Worm (Caenorhabditis elegans) whole organism, L3 larva: ENCODE measurements around the gene Y57G11C.28.

Source experiments
- R02D3.7 ChIP-seq: fragments of 150-350 bp; optimal IDR thresholded peaks from 2 replicates; lab custom pipeline; 2014; ENCODE audit warnings: missing biosample characterization, missing genetic modification characterization
- ZK546.5 ChIP-seq: sonication (generic microtip); optimal IDR thresholded peaks from 2 replicates; lab custom pipeline; 2017; ENCODE audit warnings: missing biosample characterization, missing genetic modification characterization
- aly-2 ChIP-seq: fragments of 150-350 bp; optimal IDR thresholded peaks from 2 replicates; lab custom pipeline; 2014; ENCODE audit warnings: missing biosample characterization, missing genetic modification characterization
- ama-1 ChIP-seq: fragments of 150-350 bp; optimal IDR thresholded peaks from 2 replicates; lab custom pipeline; 2018
- ceh-16 ChIP-seq: sonication (generic microtip); optimal IDR thresholded peaks from 2 replicates; lab custom pipeline; 2017; ENCODE audit warnings: missing biosample characterization, missing genetic modification characterization
- ceh-28 ChIP-seq: fragments of 150-350 bp; optimal IDR thresholded peaks from 2 replicates; lab custom pipeline; 2014; ENCODE audit warnings: missing biosample characterization, missing genetic modification reagents, missing genetic modification characterization
- ceh-82 ChIP-seq: fragments of 150-350 bp; optimal IDR thresholded peaks from 2 replicates; lab custom pipeline; 2014; ENCODE audit warnings: missing biosample characterization, missing genetic modification characterization
- ceh-9 ChIP-seq: sonication (generic microtip); optimal IDR thresholded peaks from 2 replicates; lab custom pipeline; 2018; ENCODE audit warnings: missing biosample characterization, missing genetic modification characterization
- daf-12 ChIP-seq: fragments of 150-350 bp; optimal IDR thresholded peaks from 2 replicates; lab custom pipeline; 2014; ENCODE audit warnings: missing biosample characterization, missing genetic modification reagents, missing genetic modification characterization
- egl-27 ChIP-seq: sonication (generic microtip); optimal IDR thresholded peaks from 4 replicates; lab custom pipeline; 2017; ENCODE audit warnings: missing biosample characterization, missing genetic modification reagents, missing genetic modification characterization
- elt-1 ChIP-seq: fragments of 150-350 bp; optimal IDR thresholded peaks from 2 replicates; lab custom pipeline; 2014; ENCODE audit warnings: missing biosample characterization, missing genetic modification characterization
- elt-2 ChIP-seq: sonication (generic microtip); optimal IDR thresholded peaks from 2 replicates; lab custom pipeline; 2016; ENCODE audit warnings: missing genetic modification reagents, mild to moderate bottlenecking, missing genetic modification characterization, missing compliant biosample characterization
- elt-3 ChIP-seq, 3 experiments: fragments of 150-350 bp in 1 of 3; sonication (generic microtip) in 2 of 3; optimal IDR thresholded peaks; 2 replicates in 2 of 3; 4 replicates in 1 of 3; lab custom pipeline; 2014 to 2017; ENCODE audit warnings: missing biosample characterization in 3 of 3, missing genetic modification characterization in 3 of 3
- hmg-11 ChIP-seq: sonication (generic microtip); optimal IDR thresholded peaks from 2 replicates; lab custom pipeline; 2016; ENCODE audit warnings: missing genetic modification characterization, missing compliant biosample characterization
- jun-1 ChIP-seq: fragments of 150-350 bp; optimal IDR thresholded peaks from 2 replicates; lab custom pipeline; 2014; ENCODE audit warnings: missing biosample characterization, missing genetic modification reagents, missing genetic modification characterization
- lin-15B ChIP-seq: fragments of 150-350 bp; optimal IDR thresholded peaks from 2 replicates; lab custom pipeline; 2014; ENCODE audit warnings: missing biosample characterization, missing genetic modification characterization
- lin-39 ChIP-seq: fragments of 150-350 bp; optimal IDR thresholded peaks from 2 replicates; lab custom pipeline; 2018; ENCODE audit warnings: missing biosample characterization, missing genetic modification reagents, missing genetic modification characterization
- lsy-12 ChIP-seq: sonication (generic microtip); optimal IDR thresholded peaks from 2 replicates; lab custom pipeline; 2016; ENCODE audit warnings: mild to moderate bottlenecking, missing genetic modification characterization, missing compliant biosample characterization
- mml-1 ChIP-seq: fragments of 150-350 bp; sonication (generic microtip); optimal IDR thresholded peaks from 3 replicates; lab custom pipeline; 2014; ENCODE audit warnings: missing biosample characterization, missing genetic modification characterization
- nfya-1 ChIP-seq: sonication (generic microtip); optimal IDR thresholded peaks from 2 replicates; lab custom pipeline; 2017; ENCODE audit warnings: missing genetic modification characterization, mild to moderate bottlenecking, missing compliant biosample characterization, antibody characterized with exemption, moderate library complexity; ENCODE audit not compliant: insufficient read depth
- nhr-11 ChIP-seq: fragments of 150-350 bp; optimal IDR thresholded peaks from 2 replicates; lab custom pipeline; 2014; ENCODE audit warnings: missing biosample characterization, missing genetic modification characterization
- nhr-12 ChIP-seq: fragments of 150-350 bp; optimal IDR thresholded peaks from 2 replicates; lab custom pipeline; 2014; ENCODE audit warnings: missing biosample characterization, missing genetic modification characterization
- nhr-25 ChIP-seq: sonication (generic microtip); optimal IDR thresholded peaks from 2 replicates; lab custom pipeline; 2017; ENCODE audit warnings: missing biosample characterization, missing genetic modification characterization
- nhr-28 ChIP-seq: fragments of 150-350 bp; optimal IDR thresholded peaks from 2 replicates; lab custom pipeline; 2014; ENCODE audit warnings: missing biosample characterization, missing genetic modification characterization
- nhr-43 ChIP-seq: sonication (generic microtip); optimal IDR thresholded peaks from 2 replicates; lab custom pipeline; 2016; ENCODE audit warnings: mild to moderate bottlenecking, missing genetic modification characterization, missing compliant biosample characterization; ENCODE audit not compliant: poor library complexity, severe bottlenecking
- nhr-67 ChIP-seq: fragments of 150-350 bp; optimal IDR thresholded peaks from 2 replicates; lab custom pipeline; 2014; ENCODE audit warnings: missing biosample characterization, missing genetic modification characterization
- nhr-76 ChIP-seq: fragments of 150-350 bp; sonication (generic microtip); optimal IDR thresholded peaks from 5 replicates; lab custom pipeline; 2014; ENCODE audit warnings: missing biosample characterization, missing genetic modification characterization
- nhr-77 ChIP-seq: fragments of 150-350 bp; optimal IDR thresholded peaks from 2 replicates; lab custom pipeline; 2014; ENCODE audit warnings: missing biosample characterization, missing genetic modification characterization
- pha-4 ChIP-seq: fragments of 150-350 bp; optimal IDR thresholded peaks from 2 replicates; lab custom pipeline; 2014; ENCODE audit warnings: missing biosample characterization, missing genetic modification reagents, missing genetic modification characterization
- pqm-1 ChIP-seq: fragments of 150-350 bp; optimal IDR thresholded peaks from 2 replicates; lab custom pipeline; 2017; ENCODE audit warnings: missing biosample characterization, missing genetic modification characterization, inconsistent platforms
- sea-2 ChIP-seq: fragments of 150-350 bp; sonication (generic microtip); optimal IDR thresholded peaks from 4 replicates; lab custom pipeline; 2014; ENCODE audit warnings: missing biosample characterization, missing genetic modification reagents, missing genetic modification characterization
- snpc-4 ChIP-seq: fragments of 150-350 bp; optimal IDR thresholded peaks from 2 replicates; lab custom pipeline; 2014; ENCODE audit warnings: missing biosample characterization, missing genetic modification characterization
- tbx-2 ChIP-seq: sonication (generic microtip); optimal IDR thresholded peaks from 2 replicates; lab custom pipeline; 2016; ENCODE audit warnings: mild to moderate bottlenecking, missing genetic modification characterization, missing compliant biosample characterization
- unc-39 ChIP-seq: sonication (generic microtip); optimal IDR thresholded peaks from 4 replicates; lab custom pipeline; 2017; ENCODE audit warnings: missing biosample characterization, missing genetic modification characterization
- zag-1 ChIP-seq: fragments of 150-350 bp; optimal IDR thresholded peaks from 2 replicates; lab custom pipeline; 2014; ENCODE audit warnings: missing biosample characterization, missing genetic modification characterization
- ztf-11 ChIP-seq: fragments of 150-350 bp; optimal IDR thresholded peaks from 2 replicates; lab custom pipeline; 2014; ENCODE audit warnings: missing biosample characterization, missing genetic modification characterization

Gene Y57G11C.28

ce11 chrIV:14903188-14903587, 26.3 kb upstream of the Y57G11C.28 start:
- TF ChIP-seq elt-1 (tag; lab: Kevin White, UChicago) (peak; percentile 29), lin-15B (tag; lab: Kevin White, UChicago) (no peak)
- TF ChIP-seq, all 47 proteins: peak for 1

ce11 chrIV:14909589-14909988, 19.9 kb upstream of the Y57G11C.28 start, which contains the start of gene pnc-2:
Gene pnc-2, minus strand, starts transcription at chrIV:14909689.
- no peak for TF ChIP-seq nhr-25 (tag; lab: Kevin White, UChicago)
- no peak for TF ChIP-seq nhr-67
- no peak for TF ChIP-seq elt-1 (tag; lab: Kevin White, UChicago)
- no peak for TF ChIP-seq sea-2 (GFP tag; lab: Kevin White, UChicago)
- TF ChIP-seq snpc-4 (tag; lab: Kevin White, UChicago): no peak
- TF ChIP-seq ama-1 (lab: Kevin White, UChicago): no peak
- TF ChIP-seq elt-3 (tag; optimal IDR thresholded peaks at IDR 0.05; lab: Kevin White, UChicago): no peak
- no peak for TF ChIP-seq ZK546.5
- no peak for TF ChIP-seq ceh-82 (tag; lab: Kevin White, UChicago)
- TF ChIP-seq lin-15B (tag; lab: Kevin White, UChicago): no peak
- TF ChIP-seq lsy-12: no peak
- TF ChIP-seq jun-1 (tag; lab: Kevin White, UChicago): no peak
- TF ChIP-seq pha-4 (tag; lab: Kevin White, UChicago): no peak
- TF ChIP-seq nhr-28: no peak
- TF ChIP-seq ceh-16 (tag; lab: Kevin White, UChicago): no peak
- no peak for TF ChIP-seq egl-27
- no peak for TF ChIP-seq pqm-1 (tag; lab: Kevin White, UChicago)
- no peak for TF ChIP-seq unc-39
- TF ChIP-seq ztf-11 (tag; lab: Kevin White, UChicago): no peak
- TF ChIP-seq, all 47 proteins: peak for 0

ce11 chrIV:14919310-14919709, 10.2 kb upstream of the Y57G11C.28 start, which contains the start of gene ccch-5:
Gene ccch-5, plus strand, starts transcription at chrIV:14919610.
- TF ChIP-seq pqm-1 (tag; lab: Kevin White, UChicago): no peak
- TF ChIP-seq sea-2 (GFP tag; lab: Kevin White, UChicago): no peak
- no peak for TF ChIP-seq mml-1 (tag; lab: Kevin White, UChicago)
- no peak for TF ChIP-seq elt-1 (tag; lab: Kevin White, UChicago)
- TF ChIP-seq snpc-4 (tag; lab: Kevin White, UChicago): no peak
- no peak for TF ChIP-seq nhr-67
- TF ChIP-seq tbx-2: no peak
- TF ChIP-seq aly-2: no peak
- no peak for TF ChIP-seq nhr-12
- TF ChIP-seq lin-15B (tag; lab: Kevin White, UChicago): no peak
- TF ChIP-seq zag-1 (tag; lab: Kevin White, UChicago): no peak
- TF ChIP-seq daf-12: no peak
- no peak for TF ChIP-seq nhr-25 (tag; lab: Kevin White, UChicago)

ce11 chrIV:14932640-14933039, 3.1 kb downstream of the Y57G11C.28 start, which contains the start of gene Y57G11C.1131:
Gene Y57G11C.1131, plus strand, starts transcription at chrIV:14932972.
- TF ChIP-seq pqm-1 (tag; lab: Kevin White, UChicago) (no peak), nhr-11 (tag; lab: Kevin White, UChicago) (no peak), elt-3 (tag; optimal IDR thresholded peaks at IDR 0.05; lab: Kevin White, UChicago) (no peak), unc-39 (no peak), nfya-1 (no peak), nhr-77 (no peak), nhr-43 (tag; lab: Kevin White, UChicago) (no peak), tbx-2 (no peak), nhr-12 (no peak), ceh-9 (tag; lab: Kevin White, UChicago) (no peak), R02D3.7 (tag; lab: Kevin White, UChicago) (no peak), lin-39 (tag; lab: Kevin White, UChicago) (no peak), jun-1 (tag; lab: Kevin White, UChicago) (no peak), ceh-28 (tag; lab: Kevin White, UChicago) (no peak), hmg-11 (tag; lab: Kevin White, UChicago) (no peak), elt-2 (tag; lab: Kevin White, UChicago) (no peak), nhr-76 (tag; lab: Kevin White, UChicago) (no peak), aly-2 (no peak), lin-15B (tag; lab: Kevin White, UChicago) (no peak)
